Worm (Caenorhabditis elegans): ENCODE data around the gene ZK697.1.

- TF ChIP-seq ztf-23 (GFP tag; IDR thresholded peaks at IDR 0.05) (no peak), ztf-29 (GFP tag; IDR thresholded peaks at IDR 0.05) (no peak), ref-1 (GFP tag; conservative IDR thresholded peaks at IDR 0.05) (no peak), T22C8.4 (GFP tag; IDR thresholded peaks at IDR 0.05) (no peak), flt-1 (GFP tag; IDR thresholded peaks at IDR 0.05) (no peak), klf-2 (GFP tag; conservative IDR thresholded peaks at IDR 0.05) (no peak), tab-1 (GFP tag; IDR thresholded peaks at IDR 0.05) (no peak), med-1 (GFP tag; optimal IDR thresholded peaks at IDR 0.05; ENCODE audit: insufficient read depth) (no peak)
These were observed 36.9 kb downstream of the ZK697.1 start for ce11 chrV:1789495-1789894.

Data from whole organism, midembryonic.